Worm (Caenorhabditis elegans) whole organism, L4/young adult: ENCODE results near the gene R11G1.1.

Source experiments
- W03F9.2 ChIP-seq: fragments of 150-350 bp; optimal IDR thresholded peaks from 2 replicates; lab custom pipeline; 2014; ENCODE audit warnings: missing biosample characterization, missing genetic modification characterization
- dao-5 ChIP-seq: sonication (generic microtip); optimal IDR thresholded peaks from 2 replicates; lab custom pipeline; 2016; ENCODE audit warnings: missing genotype, missing genetic modification characterization, moderate library complexity, missing compliant biosample characterization
- him-1 ChIP-seq: sonication (generic microtip); optimal IDR thresholded peaks from 2 replicates; lab custom pipeline; 2016; ENCODE audit warnings: missing genotype, missing genetic modification reagents, missing genetic modification characterization, missing compliant biosample characterization

ce11 chrX:3693138-3693537 is 33.8 kb downstream of the R11G1.1 start, which contains the start of gene C02F12.8:
- no peak for TF ChIP-seq him-1
- no peak for TF ChIP-seq dao-5 (tag; lab: Kevin White, UChicago)
- TF ChIP-seq W03F9.2 (tag; lab: Kevin White, UChicago) = no peak
